Worm (Caenorhabditis elegans): ENCODE measurements around the gene ZK1320.11.

ZK1320.11 gene

ce11 chrII:9691839-9692238 is 24.4 kb downstream of the ZK1320.11 start, which contains the start of gene nlp-11:
TSS of gene nlp-11 (minus strand) at chrII:9691939.
- TF ChIP-seq alr-1 (tag; optimal IDR thresholded peaks at IDR 0.05; ENCODE audit: borderline replicate concordance) (no peak), mab-9 (GFP tag; IDR thresholded peaks at IDR 0.05) (no peak), nhr-20 (tag; optimal IDR thresholded peaks at IDR 0.05) (no peak), tlp-1 (tag; optimal IDR thresholded peaks at IDR 0.05) (no peak), hlh-4 (tag; optimal IDR thresholded peaks at IDR 0.05) (no peak)

DNA sequence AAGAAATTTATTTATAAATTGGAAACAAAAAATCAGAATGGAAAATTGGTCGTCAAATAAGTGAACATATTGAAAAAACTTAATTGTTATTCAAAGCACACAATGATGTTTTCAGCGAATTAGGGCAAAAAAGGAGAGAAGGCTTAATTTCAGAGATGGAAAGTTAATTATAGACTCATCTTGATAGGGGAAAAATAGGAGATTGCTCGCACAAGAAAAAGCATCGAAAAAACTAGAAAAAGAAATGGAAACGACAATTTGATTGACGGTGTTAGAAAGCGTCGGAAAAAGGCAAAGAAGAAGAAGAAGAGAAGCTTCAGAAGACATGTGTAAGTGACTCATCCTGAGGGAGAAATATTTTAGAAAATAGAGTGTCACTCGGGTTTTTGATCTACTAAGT is 28.5 kb downstream of the ZK1320.11 start:
- TF ChIP-seq lin-14 (GFP tag; optimal IDR thresholded peaks at IDR 0.05): peak; percentile 46
- TF ChIP-seq nhr-20 (tag; optimal IDR thresholded peaks at IDR 0.05): no peak
- TF ChIP-seq isw-1 (GFP tag; IDR thresholded peaks at IDR 0.05): no peak
- TF ChIP-seq ceh-90 (tag; optimal IDR thresholded peaks at IDR 0.05): no peak
- no peak for TF ChIP-seq pqm-1 (tag; optimal IDR thresholded peaks at IDR 0.05)
- TF ChIP-seq pag-3 (tag; optimal IDR thresholded peaks at IDR 0.05; ENCODE audit: borderline replicate concordance, insufficient read depth): no peak
- no peak for TF ChIP-seq nhr-12 (tag; optimal IDR thresholded peaks at IDR 0.05)
- TF ChIP-seq fkh-10 (GFP tag; optimal IDR thresholded peaks at IDR 0.05): peak; percentile 43

DNA sequence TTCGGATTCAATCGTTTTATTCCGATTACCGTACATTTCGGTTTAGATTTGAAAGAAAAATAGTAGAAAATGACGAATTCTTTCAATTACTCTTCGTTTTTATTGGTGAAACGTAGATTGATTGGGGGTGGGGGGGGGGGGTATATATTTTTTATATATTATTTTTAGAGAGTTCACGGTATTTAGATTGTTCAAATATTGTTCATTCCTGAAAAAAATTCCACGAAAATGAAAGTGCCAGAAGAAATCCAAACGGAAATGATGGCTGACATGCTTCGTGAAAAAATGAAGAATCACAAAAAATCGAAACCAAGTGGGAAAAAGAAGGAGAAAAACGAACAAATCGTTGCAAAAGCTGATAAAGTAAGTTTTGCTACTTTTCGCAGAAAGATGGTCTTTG is 32.9 kb downstream of the ZK1320.11 start, which contains the start of the genes Y53C12A.8 and Y53C12A.7:
Gene Y53C12A.8 (minus strand): TSS at position 101 of the 400 bp plus-strand sequence.
Gene Y53C12A.7 (plus strand): TSS at position 181 of the 400 bp plus-strand sequence.
- TF ChIP-seq zip-4 (GFP tag; optimal IDR thresholded peaks at IDR 0.05): no peak
- no peak for TF ChIP-seq nhr-12 (tag; optimal IDR thresholded peaks at IDR 0.05)
- TF ChIP-seq F16B12.6 (tag; optimal IDR thresholded peaks at IDR 0.05): no peak
- no peak for TF ChIP-seq mab-9 (GFP tag; IDR thresholded peaks at IDR 0.05)
- TF ChIP-seq nhr-71 (tag; optimal IDR thresholded peaks at IDR 0.05): no peak

DNA sequence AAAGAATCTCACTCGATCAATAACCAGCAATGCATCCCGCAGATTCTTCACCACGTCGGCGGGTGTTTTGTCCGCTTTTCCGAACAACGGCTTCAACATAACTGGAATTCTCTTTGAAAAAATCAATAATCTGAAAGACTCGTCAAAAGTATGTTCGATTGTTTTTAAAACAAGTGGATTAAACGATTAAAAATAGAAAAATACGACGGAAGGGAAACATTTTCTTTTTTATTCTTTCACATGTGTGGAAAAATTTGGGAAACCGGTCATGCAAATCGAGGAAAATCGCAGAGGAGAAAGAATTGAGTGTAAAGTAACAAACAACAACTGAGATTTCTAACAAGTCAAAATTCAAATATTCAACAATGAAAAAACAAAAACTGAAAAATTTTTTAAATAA is 36.2 kb downstream of the ZK1320.11 start, which contains the start of gene mop-25.2:
Gene mop-25.2 (minus strand): TSS at position 101 of the 400 bp plus-strand sequence.
- no peak for TF ChIP-seq C04F5.9 (tag; optimal IDR thresholded peaks at IDR 0.05)
- no peak for TF ChIP-seq ztf-11 (tag; optimal IDR thresholded peaks at IDR 0.05)
- no peak for TF ChIP-seq efl-1 (optimal IDR thresholded peaks at IDR 0.05)
- TF ChIP-seq efl-1 (GFP tag; optimal IDR thresholded peaks at IDR 0.05 in 1 of 2): peak in 1 of 2 experiments; percentile 79
- no peak for TF ChIP-seq lin-15B (tag; optimal IDR thresholded peaks at IDR 0.05)
- no peak for TF ChIP-seq jun-1 (tag; optimal IDR thresholded peaks at IDR 0.05)

- TF ChIP-seq nhr-19 (GFP tag; conservative IDR thresholded peaks at IDR 0.05): no peak
- no peak for TF ChIP-seq ceh-88 (GFP tag; IDR thresholded peaks at IDR 0.05)
- no peak for TF ChIP-seq zag-1 (tag; optimal IDR thresholded peaks at IDR 0.05)
- no peak for TF ChIP-seq ceh-90 (tag; optimal IDR thresholded peaks at IDR 0.05)
- TF ChIP-seq fkh-8 (tag; optimal IDR thresholded peaks at IDR 0.05): no peak
- TF ChIP-seq aly-2 (tag; optimal IDR thresholded peaks at IDR 0.05): no peak
- TF ChIP-seq lir-3 (tag; optimal IDR thresholded peaks at IDR 0.05; ENCODE audit: poor library complexity): no peak
- TF ChIP-seq elt-3 (tag; optimal IDR thresholded peaks at IDR 0.05): no peak
- no peak for TF ChIP-seq mef-2 (tag; optimal IDR thresholded peaks at IDR 0.05)
- TF ChIP-seq pqm-1 (tag; optimal IDR thresholded peaks at IDR 0.05): no peak
- TF ChIP-seq hpl-2 (GFP tag; optimal IDR thresholded peaks at IDR 0.05): no peak
- no peak for TF ChIP-seq ama-1 (optimal IDR thresholded peaks at IDR 0.05)
- no peak for TF ChIP-seq tlp-1 (tag; optimal IDR thresholded peaks at IDR 0.05)
Observed at ce11 chrII:9704746-9705145, 37.3 kb downstream of the ZK1320.11 start, which contains the start of gene Y53C12A.10. TSS of gene Y53C12A.10 (minus strand) at chrII:9704846.

- TF ChIP-seq C16A3.4 (tag; optimal IDR thresholded peaks at IDR 0.05) (peak; percentile 71), nhr-20 (tag; optimal IDR thresholded peaks at IDR 0.05) (peak; percentile 47), lin-35 (GFP tag; optimal IDR thresholded peaks at IDR 0.05) (peak; percentile 91 to 97), skn-1 (tag; optimal IDR thresholded peaks at IDR 0.05) (peak; percentile 57), ztf-4 (tag; optimal IDR thresholded peaks at IDR 0.05) (no peak), snu-23 (GFP tag; optimal IDR thresholded peaks at IDR 0.05) (peak; percentile 46), nhr-47 (tag; optimal IDR thresholded peaks at IDR 0.05) (peak; percentile 38), ceh-82 (tag; optimal IDR thresholded peaks at IDR 0.05) (peak in 1 of 3 experiments; percentile 40), xbp-1 (tag; optimal IDR thresholded peaks at IDR 0.05) (peak; percentile 43), lsy-2 (tag; optimal IDR thresholded peaks at IDR 0.05) (peak; percentile 50 to 81), mep-1 (tag; optimal IDR thresholded peaks at IDR 0.05) (peak; percentile 58), unc-130 (tag; optimal IDR thresholded peaks at IDR 0.05) (peak; percentile 34), nhr-71 (tag; optimal IDR thresholded peaks at IDR 0.05) (peak; percentile 44), snpc-4 (tag; optimal IDR thresholded peaks at IDR 0.05) (no peak), blmp-1 (tag; optimal IDR thresholded peaks at IDR 0.05) (peak; percentile 51), ama-1 (optimal IDR thresholded peaks at IDR 0.05) (no peak), lin-14 (GFP tag; optimal IDR thresholded peaks at IDR 0.05) (peak; percentile 38), F16B12.6 (tag; optimal IDR thresholded peaks at IDR 0.05) (peak; percentile 35), mef-2 (tag; optimal IDR thresholded peaks at IDR 0.05) (no peak)
Observed at ce11 chrII:9706207-9706606, 38.8 kb downstream of the ZK1320.11 start, which contains the start of gene Y53C12A.3. TSS of gene Y53C12A.3 (minus strand) at chrII:9706240.

Data from whole organism, L1 larva.